Worm (Caenorhabditis elegans): ENCODE results near the gene srb-13.

Gene srb-13

ce11 chrII:5186870-5187269, 29.4 kb upstream of the srb-13 start:
- TF ChIP-seq hlh-13 (GFP tag; optimal IDR thresholded peaks at IDR 0.05) (no peak), ceh-2 (tag; optimal IDR thresholded peaks at IDR 0.05) (no peak), npax-4 (tag; optimal IDR thresholded peaks at IDR 0.05) (no peak), unc-86 (tag; optimal IDR thresholded peaks at IDR 0.05) (no peak), ref-2 (tag; optimal IDR thresholded peaks at IDR 0.05) (no peak), pat-9 (tag; optimal IDR thresholded peaks at IDR 0.05) (no peak), K02D7.2 (tag; optimal IDR thresholded peaks at IDR 0.05) (no peak), dmd-4 (tag; optimal IDR thresholded peaks at IDR 0.05; ENCODE audit: borderline replicate concordance) (no peak), nhr-232 (tag; optimal IDR thresholded peaks at IDR 0.05) (no peak), Y22D7AL.16 (tag; optimal IDR thresholded peaks at IDR 0.05) (no peak)

ce11 chrII:5185955-5186539, 28.6 kb upstream of the srb-13 start:
- TF ChIP-seq elt-2 (tag; optimal IDR thresholded peaks at IDR 0.05): peak; percentile 88
- TF ChIP-seq nhr-11 (tag; optimal IDR thresholded peaks at IDR 0.05): no peak

ce11 chrII:5184661-5185545, 27.5 kb upstream of the srb-13 start:
- TF ChIP-seq pax-1 (tag; optimal IDR thresholded peaks at IDR 0.05) (no peak), ceh-2 (tag; optimal IDR thresholded peaks at IDR 0.05) (no peak), ceh-31 (tag; optimal IDR thresholded peaks at IDR 0.05) (no peak), elt-2 (tag; optimal IDR thresholded peaks at IDR 0.05) (peak; percentile 83), gmeb-2 (tag; optimal IDR thresholded peaks at IDR 0.05) (no peak), sox-4 (tag; optimal IDR thresholded peaks at IDR 0.05) (no peak), ceh-18 (tag; optimal IDR thresholded peaks at IDR 0.05) (no peak), ceh-9 (tag; optimal IDR thresholded peaks at IDR 0.05) (no peak)

ce11 chrII:5183207-5183606, 25.8 kb upstream of the srb-13 start:
- no peak for TF ChIP-seq ttx-3 (tag; optimal IDR thresholded peaks at IDR 0.05)
- TF ChIP-seq npax-4 (tag; optimal IDR thresholded peaks at IDR 0.05): no peak
- TF ChIP-seq unc-42 (tag; optimal IDR thresholded peaks at IDR 0.05): no peak
- TF ChIP-seq nhr-11 (tag; optimal IDR thresholded peaks at IDR 0.05): no peak
- no peak for TF ChIP-seq C38D4.7 (GFP tag; optimal IDR thresholded peaks at IDR 0.05)
- TF ChIP-seq ceh-31 (tag; optimal IDR thresholded peaks at IDR 0.05): no peak
- no peak for TF ChIP-seq fkh-6 (tag; optimal IDR thresholded peaks at IDR 0.05)
- TF ChIP-seq nfya-1 (tag; optimal IDR thresholded peaks at IDR 0.05): no peak
- TF ChIP-seq elt-4 (tag; optimal IDR thresholded peaks at IDR 0.05): no peak
- no peak for TF ChIP-seq K09A11.1 (tag; optimal IDR thresholded peaks at IDR 0.05; ENCODE audit: insufficient read depth)
- TF ChIP-seq fax-1 (tag; optimal IDR thresholded peaks at IDR 0.05): no peak
- no peak for TF ChIP-seq ceh-18 (tag; optimal IDR thresholded peaks at IDR 0.05)
- TF ChIP-seq rnt-1 (tag; optimal IDR thresholded peaks at IDR 0.05): no peak
- no peak for TF ChIP-seq lim-6 (tag; optimal IDR thresholded peaks at IDR 0.05)

ce11 chrII:5182451-5182850, 25.0 kb upstream of the srb-13 start:
- TF ChIP-seq pax-1 (tag; optimal IDR thresholded peaks at IDR 0.05) (no peak), ceh-19 (GFP tag; optimal IDR thresholded peaks at IDR 0.05) (no peak), zip-5 (tag; optimal IDR thresholded peaks at IDR 0.05) (no peak), pat-9 (tag; optimal IDR thresholded peaks at IDR 0.05) (no peak), odd-2 (tag; optimal IDR thresholded peaks at IDR 0.05) (no peak), ceh-22 (tag; optimal IDR thresholded peaks at IDR 0.05) (no peak), K02D7.2 (tag; optimal IDR thresholded peaks at IDR 0.05) (no peak), unc-42 (tag; optimal IDR thresholded peaks at IDR 0.05) (no peak), fkh-10 (GFP tag; optimal IDR thresholded peaks at IDR 0.05) (no peak), ama-1 (optimal IDR thresholded peaks at IDR 0.05) (no peak), gmeb-2 (tag; optimal IDR thresholded peaks at IDR 0.05) (no peak), mec-3 (tag; optimal IDR thresholded peaks at IDR 0.05; ENCODE audit: borderline replicate concordance) (no peak), tbx-2 (tag; optimal IDR thresholded peaks at IDR 0.05) (no peak), ceh-24 (tag; optimal IDR thresholded peaks at IDR 0.05) (no peak), rnt-1 (tag; optimal IDR thresholded peaks at IDR 0.05) (no peak), dve-1 (tag; optimal IDR thresholded peaks at IDR 0.05) (no peak), ceh-6 (GFP tag; optimal IDR thresholded peaks at IDR 0.05) (no peak), unc-3 (GFP tag; conservative IDR thresholded peaks at IDR 0.05) (no peak), unc-3 (tag; optimal IDR thresholded peaks at IDR 0.05) (no peak), hlh-8 (tag; optimal IDR thresholded peaks at IDR 0.05) (no peak), hlh-13 (GFP tag; optimal IDR thresholded peaks at IDR 0.05) (no peak), nhr-11 (tag; optimal IDR thresholded peaks at IDR 0.05) (no peak), ttx-3 (tag; optimal IDR thresholded peaks at IDR 0.05) (no peak), eyg-1 (tag; optimal IDR thresholded peaks at IDR 0.05) (no peak), unc-86 (tag; optimal IDR thresholded peaks at IDR 0.05) (no peak)
